Fruit fly (Drosophila melanogaster): ENCODE data around the gene CG9922.
A peak's percentile ranks its signal among the peaks of the same experiment; 100 is the strongest.

Gene CG9922

DNA sequence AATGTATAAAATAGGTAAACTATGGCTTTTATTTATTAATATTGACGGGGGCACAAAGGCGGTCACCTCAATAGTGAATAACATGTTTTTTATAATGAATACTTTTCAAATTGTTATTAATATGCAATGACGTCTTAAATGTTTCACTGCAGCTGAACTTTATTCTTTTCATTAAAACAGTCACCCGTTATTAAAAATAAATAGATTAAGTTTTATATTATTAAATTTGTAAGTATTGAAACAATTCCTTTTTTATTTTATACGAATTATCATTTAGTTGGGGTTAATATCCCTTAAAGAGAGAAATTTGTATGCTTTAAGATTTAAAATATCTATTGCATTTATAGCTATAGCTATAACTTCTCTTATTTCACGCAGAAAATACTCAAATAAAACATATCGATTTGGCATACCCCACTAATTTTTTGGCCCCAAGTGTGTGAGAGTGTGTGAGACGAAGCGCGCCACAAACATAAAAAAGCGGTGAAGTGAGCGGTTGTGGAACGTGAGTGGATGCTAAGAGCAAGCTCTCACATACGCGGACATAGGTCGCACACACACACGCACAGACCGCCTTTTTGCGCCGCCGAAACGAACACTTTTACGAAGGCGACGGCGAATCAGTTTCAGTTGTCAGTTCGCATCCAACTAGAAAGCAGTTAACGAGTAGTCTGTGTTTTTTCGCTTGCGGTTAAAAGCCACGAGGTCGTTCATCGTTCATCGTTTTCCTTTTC, 20.3 kb upstream of the CG9922 start, which contains the start of gene foxo (continued):
- TF ChIP-seq Drgx (GFP tag; IDR thresholded peaks at IDR 0.05) (peak; percentile 45), CG6654 (GFP tag; optimal IDR thresholded peaks at IDR 0.05) (peak; percentile 64), Optix (GFP tag; IDR thresholded peaks at IDR 0.05) (no peak), Dek (tag; optimal IDR thresholded peaks at IDR 0.05) (peak; percentile 84), Fer2 (tag; optimal IDR thresholded peaks at IDR 0.05) (peak; percentile 45), trh (GFP tag; optimal IDR thresholded peaks at IDR 0.05) (no peak), fd96Cb (tag; optimal IDR thresholded peaks at IDR 0.05) (peak; percentile 81), Nf-YB (GFP tag; optimal IDR thresholded peaks at IDR 0.05) (peak; percentile 71), CG18764 (GFP tag; optimal IDR thresholded peaks at IDR 0.05) (peak; percentile 15), CG15696 (tag; optimal IDR thresholded peaks at IDR 0.05) (peak; percentile 41), Kr (GFP tag; optimal IDR thresholded peaks at IDR 0.05) (no peak), CG33213 (GFP tag; optimal IDR thresholded peaks at IDR 0.05) (no peak), ab (GFP tag; optimal IDR thresholded peaks at IDR 0.05) (no peak), prd (optimal IDR thresholded peaks at IDR 0.05) (no peak), prd (GFP tag; IDR thresholded peaks at IDR 0.05) (peak; percentile 61), CG17359 (tag; optimal IDR thresholded peaks at IDR 0.05) (peak; percentile 83), CG9817 (tag; optimal IDR thresholded peaks at IDR 0.05) (peak; percentile 75), CG10565 (GFP tag; optimal IDR thresholded peaks at IDR 0.05) (no peak), al (GFP tag; IDR thresholded peaks at IDR 0.05) (peak; percentile 50; the same call in 1 of the 2 replicates), CG14860 (GFP tag; IDR thresholded peaks at IDR 0.05; ENCODE audit: partially characterized antibody) (no peak), onecut (GFP tag; IDR thresholded peaks at IDR 0.05) (peak; percentile 59; the same call in 1 of the 2 replicates), Doc3 (GFP tag; IDR thresholded peaks at IDR 0.05; ENCODE audit: partially characterized antibody) (no peak), Max (GFP tag; optimal IDR thresholded peaks at IDR 0.05) (peak; percentile 8), CG10366 (GFP tag; IDR thresholded peaks at IDR 0.05) (peak; percentile 49; the same call in 1 of the 2 replicates), shn (GFP tag; optimal IDR thresholded peaks at IDR 0.05) (no peak), Ravus (GFP tag; IDR thresholded peaks at IDR 0.05) (no peak; the same call in 1 of the 2 replicates), bsh (GFP tag; optimal IDR thresholded peaks at IDR 0.05) (peak in 1 of 2 experiments; percentile 77), h (optimal IDR thresholded peaks at IDR 0.05) (no peak), lilli (GFP tag; optimal IDR thresholded peaks at IDR 0.05) (peak; percentile 36), CG13296 (GFP tag; optimal IDR thresholded peaks at IDR 0.05) (peak; percentile 87), Elba2 (GFP tag; optimal IDR thresholded peaks at IDR 0.05) (no peak), MBD-R2 (GFP tag; IDR thresholded peaks at IDR 0.05) (peak; percentile 37; the same call in 1 of the 2 replicates), gem (tag; optimal IDR thresholded peaks at IDR 0.05) (peak; percentile 93), bigmax (GFP tag; optimal IDR thresholded peaks at IDR 0.05) (no peak), CG1792 (GFP tag; optimal IDR thresholded peaks at IDR 0.05) (no peak), dysf (GFP tag; IDR thresholded peaks at IDR 0.05) (peak; percentile 76; the same call in 2 of the 3 replicates), CG10959 (GFP tag; IDR thresholded peaks at IDR 0.05) (no peak), sd (tag; optimal IDR thresholded peaks at IDR 0.05) (peak; percentile 50), CG17361 (GFP tag; IDR thresholded peaks at IDR 0.05) (peak; percentile 96), croc (GFP tag; conservative IDR thresholded peaks at IDR 0.05) (peak; percentile 46; the same call in 2 of the 3 replicates), eve (GFP tag; optimal IDR thresholded peaks at IDR 0.05) (peak in 1 of 2 experiments; percentile 2), salm (tag; optimal IDR thresholded peaks at IDR 0.05) (peak; percentile 79), ewg (GFP tag; optimal IDR thresholded peaks at IDR 0.05) (peak; percentile 72), zen2 (GFP tag; IDR thresholded peaks at IDR 0.05; ENCODE audit: partially characterized antibody) (no peak), so (GFP tag; IDR thresholded peaks at IDR 0.05) (peak; percentile 46; the same call in 1 of the 3 replicates), Hr51 (GFP tag; optimal IDR thresholded peaks at IDR 0.05) (peak in 1 of 2 experiments; percentile 94), CG15269 (tag; optimal IDR thresholded peaks at IDR 0.05) (peak; percentile 92), CG3407 (GFP tag; optimal IDR thresholded peaks at IDR 0.05) (peak; percentile 60), ATbp (GFP tag; optimal IDR thresholded peaks at IDR 0.05) (peak; percentile 69)
